Worm (Caenorhabditis elegans): Measurements from ENCODE around the gene C09G9.5.

Gene C09G9.5

ce11 chrIV:8929942-8930492 is 43.7 kb downstream of the C09G9.5 start, which contains the start of the genes D1046.18 and slc-25A26:
D1046.18 (plus strand) TSS chrIV:8930242.
slc-25A26 (plus strand) TSS chrIV:8930442.
- TF ChIP-seq elt-1 (tag; optimal IDR thresholded peaks at IDR 0.05): no peak
- no peak for TF ChIP-seq egl-5 (tag; optimal IDR thresholded peaks at IDR 0.05)
- TF ChIP-seq zag-1 (tag; optimal IDR thresholded peaks at IDR 0.05): no peak

ce11 chrIV:8933575-8933974 is 47.2 kb downstream of the C09G9.5 start, which contains the start of gene D1046.4:
D1046.4 (plus strand) TSS chrIV:8933875.
- no peak for TF ChIP-seq mml-1 (tag; optimal IDR thresholded peaks at IDR 0.05)
- no peak for TF ChIP-seq nhr-76 (tag; optimal IDR thresholded peaks at IDR 0.05)

All from whole organism, L3 larva.